Fruit fly (Drosophila melanogaster) whole organism, embryonic: ENCODE measurements around the gene CG14380.
A peak's percentile ranks its signal among the peaks of the same experiment; 100 is the strongest.

Source experiments
- CG10321 ChIP-seq: fragments of 200-800 bp; sonication (Bioruptor generic); IDR thresholded peaks from 2 replicates; pipeline ENCODE4 v1.3.6; 2022; ENCODE audit warnings: missing biosample characterization, missing genetic modification characterization
- CG10654 ChIP-seq: fragments of 200-800 bp; sonication (Bioruptor generic); optimal IDR thresholded peaks from 2 replicates; lab custom pipeline; 2016; ENCODE audit warnings: missing biosample characterization, missing genetic modification characterization
- CG10979 ChIP-seq: fragments of 200-800 bp; sonication (Bioruptor generic); optimal IDR thresholded peaks from 2 replicates; lab custom pipeline; 2018; ENCODE audit warnings: missing biosample characterization, mild to moderate bottlenecking, missing genetic modification characterization, moderate library complexity
- CG12659 ChIP-seq: fragments of 200-800 bp; sonication (Bioruptor generic); optimal IDR thresholded peaks from 3 replicates; lab custom pipeline; 2017; ENCODE audit warnings: mild to moderate bottlenecking, missing biosample characterization, missing genetic modification reagents, missing genetic modification characterization
- CG13424 ChIP-seq: fragments of 200-800 bp; sonication (Bioruptor generic); optimal IDR thresholded peaks from 2 replicates; lab custom pipeline; 2019; ENCODE audit warnings: missing biosample characterization, mild to moderate bottlenecking, missing genetic modification characterization, moderate library complexity
- CG17361 ChIP-seq: fragments of 200-800 bp; sonication (Bioruptor generic); IDR thresholded peaks from 3 replicates; pipeline ENCODE4 v1.3.6; 2022; ENCODE audit warnings: missing biosample characterization, missing genetic modification characterization
- CG2116 ChIP-seq: fragments of 200-800 bp; sonication (Bioruptor generic); optimal IDR thresholded peaks from 3 replicates; lab custom pipeline; 2018; ENCODE audit warnings: missing biosample characterization, mild to moderate bottlenecking, missing genetic modification characterization
- CG2120 ChIP-seq: fragments of 200-800 bp; sonication (Bioruptor generic); optimal IDR thresholded peaks from 3 replicates; lab custom pipeline; 2016; ENCODE audit warnings: missing biosample characterization, missing genetic modification characterization
- CG34422 ChIP-seq: fragments of 200-800 bp; sonication (Bioruptor generic); IDR thresholded peaks from 3 replicates; pipeline ENCODE4 v1.3.6; 2022; ENCODE audit warnings: missing biosample characterization, missing genetic modification characterization
- CG3995 ChIP-seq: fragments of 200-800 bp; sonication (Bioruptor generic); optimal IDR thresholded peaks from 3 replicates; lab custom pipeline; 2016; ENCODE audit warnings: missing biosample characterization, missing genetic modification characterization
- CG4424 ChIP-seq: fragments of 200-800 bp; sonication (Bioruptor generic); optimal IDR thresholded peaks from 3 replicates; lab custom pipeline; 2016; ENCODE audit warnings: missing biosample characterization, missing genetic modification characterization
- CG4730 ChIP-seq: fragments of 200-800 bp; sonication (Bioruptor generic); IDR thresholded peaks from 2 replicates; pipeline ENCODE4 v1.3.6; 2022; ENCODE audit warnings: missing biosample characterization, missing genetic modification characterization
- CG7357 ChIP-seq: fragments of 200-800 bp; sonication (Bioruptor generic); IDR thresholded peaks from 3 replicates; pipeline ENCODE4 v1.3.6; 2022; ENCODE audit warnings: missing biosample characterization, missing genetic modification characterization
- CG7839 ChIP-seq: fragments of 200-800 bp; sonication (Bioruptor generic); optimal IDR thresholded peaks from 3 replicates; lab custom pipeline; 2018; ENCODE audit warnings: missing biosample characterization, mild to moderate bottlenecking, missing genetic modification characterization, moderate library complexity
- CG9727 ChIP-seq: fragments of 200-800 bp; sonication (Bioruptor generic); optimal IDR thresholded peaks from 3 replicates; lab custom pipeline; 2017; ENCODE audit warnings: missing biosample characterization, mild to moderate bottlenecking, missing genetic modification characterization
- CG9932 ChIP-seq: fragments of 200-800 bp; sonication (Bioruptor generic); IDR thresholded peaks from 2 replicates; pipeline ENCODE4 v1.3.6; 2022; ENCODE audit warnings: missing biosample characterization, missing genetic modification characterization
- Dip3 ChIP-seq: fragments of 200-800 bp; sonication (Bioruptor generic); optimal IDR thresholded peaks from 3 replicates; lab custom pipeline; 2016; ENCODE audit warnings: missing biosample characterization, missing genetic modification characterization
- HmgZ ChIP-seq: fragments of 200-800 bp; sonication (Bioruptor generic); optimal IDR thresholded peaks from 2 replicates; lab custom pipeline; 2018; ENCODE audit warnings: missing biosample characterization, mild to moderate bottlenecking, missing genetic modification characterization
- Hr51 ChIP-seq, 2 experiments: fragments of 200-800 bp; sonication (Bioruptor generic); optimal IDR thresholded peaks; 2 replicates in 1 of 2; 3 replicates in 1 of 2; lab custom pipeline; 2016 to 2018; ENCODE audit warnings: missing biosample characterization in 2 of 2, missing genetic modification characterization in 2 of 2, mild to moderate bottlenecking in 1 of 2, moderate library complexity in 1 of 2
- Jarid2 ChIP-seq: fragments of 200-800 bp; sonication (Bioruptor generic); optimal IDR thresholded peaks from 3 replicates; lab custom pipeline; 2017; ENCODE audit warnings: mild to moderate bottlenecking, missing biosample characterization, missing genetic modification reagents, missing genetic modification characterization
- Lpt ChIP-seq: fragments of >200 bp; optimal IDR thresholded peaks from 2 replicates; lab custom pipeline; 2018; ENCODE audit warnings: missing biosample characterization, missing genetic modification characterization
- Med ChIP-seq: fragments of 200-800 bp; sonication (Bioruptor generic); peaks from one replicate; lab custom pipeline; 2016; ENCODE audit warnings: missing biosample characterization, missing genetic modification characterization, mild to moderate bottlenecking, inconsistent platforms, moderate library complexity
- NC2β ChIP-seq: fragments of 200-800 bp; sonication (Bioruptor generic); optimal IDR thresholded peaks from 2 replicates; lab custom pipeline; 2016; ENCODE audit warnings: missing biosample characterization, missing genetic modification characterization
- Nf-YC ChIP-seq: fragments of 200-800 bp; optimal IDR thresholded peaks from 3 replicates; lab custom pipeline; 2019; ENCODE audit warnings: missing biosample characterization, mild to moderate bottlenecking, missing genetic modification characterization, moderate library complexity
- Oli ChIP-seq: fragments of 200-800 bp; sonication (Bioruptor generic); optimal IDR thresholded peaks from 2 replicates; lab custom pipeline; 2018; ENCODE audit warnings: missing biosample characterization, mild to moderate bottlenecking, missing genetic modification characterization, moderate library complexity
- Ravus ChIP-seq: fragments of 200-800 bp; sonication (Bioruptor generic); IDR thresholded peaks from 2 replicates; pipeline ENCODE4 v1.3.6; 2022; ENCODE audit warnings: missing biosample characterization, missing genetic modification characterization
- Rx ChIP-seq: fragments of 200-800 bp; sonication (Bioruptor generic); IDR thresholded peaks from 2 replicates; pipeline ENCODE4 v1.3.6; 2022; ENCODE audit warnings: missing biosample characterization, missing genetic modification characterization
- Sox102F ChIP-seq: fragments of 200-800 bp; sonication (Bioruptor generic); optimal IDR thresholded peaks from 2 replicates; lab custom pipeline; 2018; ENCODE audit warnings: missing biosample characterization, mild to moderate bottlenecking, missing genetic modification characterization, moderate library complexity
- TFAM ChIP-seq: fragments of 200-800 bp; sonication (Bioruptor generic); optimal IDR thresholded peaks from 2 replicates; lab custom pipeline; 2017; ENCODE audit warnings: missing biosample characterization, missing genetic modification characterization, inconsistent platforms
- Vsx1 ChIP-seq: fragments of 200-800 bp; sonication (Bioruptor generic); optimal IDR thresholded peaks from 2 replicates; lab custom pipeline; 2017; ENCODE audit warnings: missing biosample characterization, mild to moderate bottlenecking, missing genetic modification characterization, missing genetic modification reagents
- al ChIP-seq: fragments of 200-800 bp; sonication (Bioruptor generic); IDR thresholded peaks from 2 replicates; pipeline ENCODE4 v1.3.6; 2022; ENCODE audit warnings: missing biosample characterization, missing genetic modification characterization
- ash1 ChIP-seq: fragments of 200-800 bp; sonication (Bioruptor generic); optimal IDR thresholded peaks from 2 replicates; lab custom pipeline; 2018; ENCODE audit warnings: missing biosample characterization, mild to moderate bottlenecking, missing genetic modification characterization
- bcd ChIP-seq: fragments of 200-800 bp; sonication (Bioruptor generic); optimal IDR thresholded peaks from 2 replicates; lab custom pipeline; 2017; ENCODE audit warnings: missing biosample characterization, mild to moderate bottlenecking, missing genetic modification characterization
- crol ChIP-seq: fragments of 200-800 bp; sonication (Bioruptor generic); IDR thresholded peaks from 2 replicates; pipeline ENCODE4 v1.3.6; 2022; ENCODE audit warnings: missing biosample characterization, missing genetic modification characterization
- crp ChIP-seq, 2 experiments: fragments of 200-800 bp; sonication (Bioruptor generic); optimal IDR thresholded peaks; 2 replicates in 1 of 2; 3 replicates in 1 of 2; lab custom pipeline; 2017; ENCODE audit warnings: missing biosample characterization in 2 of 2, missing genetic modification characterization in 2 of 2, mild to moderate bottlenecking in 1 of 2, moderate library complexity in 1 of 2
- dm ChIP-seq: fragments of 200-800 bp; sonication (Bioruptor generic); optimal IDR thresholded peaks from 3 replicates; lab custom pipeline; 2016; ENCODE audit warnings: missing biosample characterization, missing genetic modification characterization
- ems ChIP-seq: fragments of 200-800 bp; sonication (Bioruptor generic); optimal IDR thresholded peaks from 3 replicates; lab custom pipeline; 2016; ENCODE audit warnings: missing biosample characterization, missing genetic modification characterization
- gcm ChIP-seq: fragments of 200-800 bp; sonication (Bioruptor generic); optimal IDR thresholded peaks from 2 replicates; lab custom pipeline; 2019; ENCODE audit warnings: missing biosample characterization, mild to moderate bottlenecking, missing genetic modification characterization, moderate library complexity
- gsb-n ChIP-seq: fragments of 200-800 bp; sonication (Bioruptor generic); optimal IDR thresholded peaks from 3 replicates; lab custom pipeline; 2018; ENCODE audit warnings: missing biosample characterization, mild to moderate bottlenecking, missing genetic modification characterization
- kay ChIP-seq: fragments of 200-800 bp; sonication (Bioruptor generic); optimal IDR thresholded peaks from 2 replicates; lab custom pipeline; 2016; ENCODE audit warnings: missing biosample characterization, missing genetic modification characterization
- luna ChIP-seq: fragments of 200-800 bp; sonication (Bioruptor generic); optimal IDR thresholded peaks from 2 replicates; lab custom pipeline; 2016; ENCODE audit warnings: missing biosample characterization, missing genetic modification characterization
- pho ChIP-seq: fragments of 200-800 bp; sonication (Bioruptor generic); optimal IDR thresholded peaks from 2 replicates; lab custom pipeline; 2016; ENCODE audit warnings: missing biosample characterization, missing genetic modification characterization
- row ChIP-seq: fragments of 200-800 bp; sonication (Bioruptor generic); IDR thresholded peaks from 3 replicates; pipeline ENCODE4 v1.3.6; 2022; ENCODE audit warnings: missing biosample characterization, missing genetic modification characterization
- slbo ChIP-seq: fragments of 200-800 bp; sonication (Bioruptor generic); IDR thresholded peaks from 2 replicates; pipeline ENCODE4 v1.3.6; 2022; ENCODE audit warnings: missing biosample characterization, missing genetic modification characterization
- stc ChIP-seq: fragments of 200-800 bp; sonication (Bioruptor generic); IDR thresholded peaks from 2 replicates; pipeline ENCODE4 v1.3.6; 2022; ENCODE audit warnings: missing biosample characterization, missing genetic modification characterization
- toy ChIP-seq: fragments of 200-800 bp; sonication (Bioruptor generic); IDR thresholded peaks from 2 replicates; pipeline ENCODE4 v1.3.6; 2022; ENCODE audit warnings: missing biosample characterization, missing genetic modification characterization
- unpg ChIP-seq: fragments of 200-800 bp; sonication (Bioruptor generic); optimal IDR thresholded peaks from 3 replicates; lab custom pipeline; 2018; ENCODE audit warnings: missing biosample characterization, mild to moderate bottlenecking, missing genetic modification characterization, moderate library complexity
- zfh2 ChIP-seq: fragments of 200-800 bp; sonication (Bioruptor generic); optimal IDR thresholded peaks from 2 replicates; lab custom pipeline; 2016; ENCODE audit warnings: missing biosample characterization, missing genetic modification characterization

Gene CG14380

DNA sequence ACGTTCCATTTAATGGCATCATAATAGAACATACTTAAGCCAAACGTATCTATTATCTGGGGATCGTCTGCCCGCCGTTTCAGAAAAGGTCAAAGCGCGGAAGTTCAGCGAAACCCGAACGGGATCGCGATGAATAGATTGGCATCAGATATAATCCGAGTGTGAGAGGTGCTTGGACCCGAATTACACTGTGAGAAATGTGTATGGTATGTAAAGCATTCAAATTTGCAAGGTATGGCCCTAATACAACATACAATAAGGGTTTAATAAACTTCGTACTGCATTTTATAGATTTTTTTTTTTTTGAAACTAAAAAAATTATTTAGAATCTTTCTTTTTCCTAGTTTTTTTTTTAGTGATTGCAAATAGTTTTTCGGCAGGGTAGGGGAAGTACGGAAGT lies 30.4 kb downstream of the CG14380 start (continued):
- TF ChIP-seq CG17361 (0 out of 3 replicates have a peak, but pooled peaks have one; percentile 17), CG12659 (GFP tag; lab: Kevin White, UChicago) (no peak), Oli (tag; lab: Kevin White, UChicago) (no peak), luna (no peak), NC2β (GFP tag; lab: Kevin White, UChicago) (no peak), Ravus (GFP tag; lab: Robert Waterston, UW) (no peak), gsb-n (tag; lab: Kevin White, UChicago) (no peak), gcm (GFP tag; lab: Kevin White, UChicago) (no peak)

DNA sequence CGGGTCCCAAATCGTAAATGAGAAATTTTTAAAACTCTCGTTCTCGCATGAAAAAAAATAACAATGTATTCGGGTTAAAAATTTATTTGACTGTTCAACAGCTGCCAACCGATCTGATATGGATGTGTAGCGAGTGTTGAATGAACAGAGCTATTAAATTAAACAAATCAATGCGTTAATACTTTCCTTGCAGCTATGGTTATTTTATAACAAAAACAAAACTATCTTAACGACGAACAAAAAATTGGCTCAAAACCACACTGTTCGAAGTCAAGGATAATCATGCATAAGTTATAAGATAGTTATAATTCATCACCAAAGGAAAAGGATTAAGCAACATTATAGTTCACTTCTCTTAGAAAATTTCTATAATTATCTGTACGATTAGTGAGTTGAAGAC lies 32.2 kb downstream of the CG14380 start, which contains the start of gene CG8476:
CG8476 (minus strand) TSS at position 101 of the 400 bp plus-strand sequence.
- TF ChIP-seq CG4424 (GFP tag; lab: Kevin White, UChicago) (no peak), Vsx1 (GFP tag; lab: Kevin White, UChicago) (no peak), ems (no peak), Nf-YC (tag; lab: Kevin White, UChicago) (no peak), ash1 (GFP tag; lab: Kevin White, UChicago) (no peak)
- TF ChIP-seq, all 482 proteins: peak for 0

DNA sequence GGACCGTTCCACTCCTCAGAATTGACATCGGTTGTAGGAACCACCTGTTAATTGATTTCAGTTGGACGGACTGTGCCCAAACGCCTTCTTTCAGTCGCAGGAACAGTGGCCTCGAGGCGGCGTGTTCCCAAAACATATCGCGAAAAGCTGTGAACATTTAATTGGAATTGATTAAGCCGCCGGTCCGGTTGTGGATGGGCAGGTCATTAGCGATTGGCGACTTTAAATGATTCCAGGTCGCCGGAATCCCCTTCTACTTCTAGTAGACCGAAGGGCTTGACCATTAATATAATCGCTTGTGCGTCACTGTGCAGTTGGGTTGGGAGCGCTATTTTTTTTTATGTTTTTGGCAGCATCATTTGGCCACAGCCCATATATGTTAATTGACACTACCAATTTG lies 33.5 kb downstream of the CG14380 start:
- 0 out of 2 replicates have a peak, but pooled peaks have one; percentile 33 for TF ChIP-seq slbo (GFP tag; lab: Robert Waterston, UW)
- TF ChIP-seq CG2116 (GFP tag; lab: Kevin White, UChicago) = no peak
- TF ChIP-seq toy = no peak
- no peak for TF ChIP-seq pho (GFP tag; lab: Kevin White, UChicago)
- no peak for TF ChIP-seq crp (GFP tag; optimal IDR thresholded peaks at IDR 0.05; lab: Kevin White, UChicago)
- TF ChIP-seq Jarid2 = no peak
- TF ChIP-seq CG34422 (GFP tag; lab: Robert Waterston, UW) = no peak
- no peak for TF ChIP-seq CG10321 (GFP tag; lab: Robert Waterston, UW)
- peak; percentile 1 for TF ChIP-seq CG7839
- peak; percentile 65 for TF ChIP-seq CG9932 (GFP tag; lab: Robert Waterston, UW)
- peak; percentile 49 for TF ChIP-seq Med
- TF ChIP-seq CG7357 (GFP tag; lab: Robert Waterston, UW) = 0 out of 3 replicates have a peak, but pooled peaks have one; percentile 20
- TF ChIP-seq CG9727 (GFP tag; lab: Kevin White, UChicago) = no peak
- TF ChIP-seq unpg (GFP tag; lab: Kevin White, UChicago) = peak; percentile 5
- no peak for TF ChIP-seq CG10979
- TF ChIP-seq Lpt = no peak
- TF ChIP-seq kay (GFP tag; lab: Kevin White, UChicago) = no peak
- no peak for TF ChIP-seq CG3995 (GFP tag; lab: Kevin White, UChicago)
- TF ChIP-seq al (GFP tag; lab: Robert Waterston, UW) = 0 out of 2 replicates have a peak, but pooled peaks have one; percentile 14
- no peak for TF ChIP-seq dm (GFP tag; lab: Kevin White, UChicago)
- TF ChIP-seq Hr51 (GFP tag; optimal IDR thresholded peaks at IDR 0.05; lab: Kevin White, UChicago) = no peak
- TF ChIP-seq CG4730 = 0 out of 2 replicates have a peak, but pooled peaks have one; percentile 20
- TF ChIP-seq CG13424 (tag; lab: Kevin White, UChicago) = no peak
- TF ChIP-seq Sox102F (GFP tag; lab: Kevin White, UChicago) = peak; percentile 8
- no peak for TF ChIP-seq CG10654
- no peak for TF ChIP-seq stc (GFP tag; lab: Robert Waterston, UW)
- no peak for TF ChIP-seq crol (GFP tag; lab: Robert Waterston, UW)
- TF ChIP-seq zfh2 (GFP tag; lab: Kevin White, UChicago) = peak; percentile 25
- TF ChIP-seq HmgZ = no peak
- 0 out of 3 replicates have a peak, but pooled peaks have one; percentile 12 for TF ChIP-seq row (GFP tag; lab: Robert Waterston, UW)
- TF ChIP-seq CG2120 = peak; percentile 23
- peak; percentile 4 for TF ChIP-seq bcd (GFP tag; lab: Kevin White, UChicago)
- TF ChIP-seq Rx = no peak
- peak; percentile 11 for TF ChIP-seq Dip3
- no peak for TF ChIP-seq TFAM
